Worm (Caenorhabditis elegans) whole organism, young adult: ENCODE results near the gene tat-6.

ENCODE experiments used
- mel-28 ChIP-seq: sonication (generic microtip); optimal IDR thresholded peaks from 2 replicates; lab custom pipeline; 2016; ENCODE audit warnings: borderline replicate concordance, mild to moderate bottlenecking, missing genetic modification characterization, missing compliant biosample characterization
- nfya-1 ChIP-seq: sonication (generic microtip); optimal IDR thresholded peaks from 2 replicates; lab custom pipeline; 2017; ENCODE audit warnings: antibody characterized with exemption, missing compliant biosample characterization, missing genetic modification characterization, borderline replicate concordance; ENCODE audit not compliant: insufficient read depth

ce11 chrV:3176161-3176560 is 47.3 kb downstream of the tat-6 start, which contains the start of gene srab-8:
- TF ChIP-seq mel-28 (no peak), nfya-1 (tag; lab: Kevin White, UChicago) (no peak)
